Worm (Caenorhabditis elegans) whole organism, young adult: Measurements from ENCODE around the gene catp-4.

Experiments used
- B0261.1 ChIP-seq: sonication (generic microtip); optimal IDR thresholded peaks from 2 replicates; lab custom pipeline; 2016; ENCODE audit warnings: mild to moderate bottlenecking, missing genetic modification characterization, moderate library complexity, missing compliant biosample characterization
- F10E7.11 ChIP-seq: sonication (generic microtip); optimal IDR thresholded peaks from 2 replicates; lab custom pipeline; 2017; ENCODE audit warnings: mild to moderate bottlenecking, missing genetic modification characterization, moderate library complexity, missing compliant biosample characterization
- F37B4.10 ChIP-seq: fragments of 200-800 bp; sonication (Bioruptor generic); IDR thresholded peaks from 2 replicates; pipeline ENCODE4 v1.3.6; 2022; ENCODE audit warnings: missing genetic modification characterization, missing compliant biosample characterization
- ama-1 ChIP-seq, 3 experiments: fragments of 150-350 bp in 1 of 3; sonication (generic microtip) in 2 of 3; optimal IDR thresholded peaks; 2 replicates each; lab custom pipeline; 2014 to 2018; ENCODE audit warnings: missing biosample characterization in 2 of 3, missing genetic modification characterization in 2 of 3, missing genetic modification reagents in 2 of 3
- attf-6 ChIP-seq: fragments of 200-800 bp; sonication (Bioruptor generic); IDR thresholded peaks from 2 replicates; pipeline ENCODE4 v1.3.6; 2022; ENCODE audit warnings: missing genetic modification reagents, missing genetic modification characterization, missing compliant biosample characterization
- ceh-58 ChIP-seq: fragments of 200-800 bp; sonication (Bioruptor generic); IDR thresholded peaks from 2 replicates; pipeline ENCODE4 v1.3.6; 2022; ENCODE audit warnings: missing genetic modification characterization, missing compliant biosample characterization
- hmg-20 ChIP-seq: fragments of 200-800 bp; sonication (Bioruptor generic); IDR thresholded peaks from 2 replicates; pipeline ENCODE4 v1.3.6; 2022; ENCODE audit warnings: missing genetic modification reagents, missing genetic modification characterization, missing compliant biosample characterization
- repo-1 ChIP-seq: sonication (generic microtip); optimal IDR thresholded peaks from 2 replicates; lab custom pipeline; 2017; ENCODE audit warnings: mild to moderate bottlenecking, missing genetic modification characterization, missing compliant biosample characterization
- sea-2 ChIP-seq: fragments of 200-800 bp; sonication (Bioruptor generic); IDR thresholded peaks from 2 replicates; pipeline ENCODE4 v1.3.6; 2022; ENCODE audit warnings: missing genetic modification characterization, missing compliant biosample characterization

- no peak for TF ChIP-seq ceh-58 (GFP tag; lab: Robert Waterston, UW)
- TF ChIP-seq repo-1 (tag; lab: Kevin White, UChicago) = no peak
- no peak for TF ChIP-seq hmg-20 (GFP tag; lab: Robert Waterston, UW)
- TF ChIP-seq sea-2 (GFP tag; lab: Robert Waterston, UW) = no peak
- no peak for TF ChIP-seq attf-6 (GFP tag; lab: Robert Waterston, UW)
- TF ChIP-seq F10E7.11 (tag; lab: Kevin White, UChicago) = no peak
- no peak for TF ChIP-seq B0261.1 (tag; lab: Kevin White, UChicago)
- TF ChIP-seq F37B4.10 (GFP tag; lab: Robert Waterston, UW) = no peak
- no peak for TF ChIP-seq ama-1 (optimal IDR thresholded peaks at IDR 0.05; lab: Kevin White, UChicago)
- TF ChIP-seq ama-1 (GFP tag; optimal IDR thresholded peaks at IDR 0.05; lab: Kevin White, UChicago) = no peak
These were observed 26.4 kb downstream of the catp-4 start for ce11 chrII:14619806-14620205.
